Fruit fly (Drosophila melanogaster) S2 (cell line): ENCODE data around the gene CtsK1.

ENCODE experiments used
- CG8478 ChIP-seq: fragments of >200 bp; optimal IDR thresholded peaks from 2 replicates; lab custom pipeline; 2018
- CTCF ChIP-seq, 2 experiments: fragments of >200 bp; optimal IDR thresholded peaks; 2 replicates each; lab custom pipeline; 2018

DNA sequence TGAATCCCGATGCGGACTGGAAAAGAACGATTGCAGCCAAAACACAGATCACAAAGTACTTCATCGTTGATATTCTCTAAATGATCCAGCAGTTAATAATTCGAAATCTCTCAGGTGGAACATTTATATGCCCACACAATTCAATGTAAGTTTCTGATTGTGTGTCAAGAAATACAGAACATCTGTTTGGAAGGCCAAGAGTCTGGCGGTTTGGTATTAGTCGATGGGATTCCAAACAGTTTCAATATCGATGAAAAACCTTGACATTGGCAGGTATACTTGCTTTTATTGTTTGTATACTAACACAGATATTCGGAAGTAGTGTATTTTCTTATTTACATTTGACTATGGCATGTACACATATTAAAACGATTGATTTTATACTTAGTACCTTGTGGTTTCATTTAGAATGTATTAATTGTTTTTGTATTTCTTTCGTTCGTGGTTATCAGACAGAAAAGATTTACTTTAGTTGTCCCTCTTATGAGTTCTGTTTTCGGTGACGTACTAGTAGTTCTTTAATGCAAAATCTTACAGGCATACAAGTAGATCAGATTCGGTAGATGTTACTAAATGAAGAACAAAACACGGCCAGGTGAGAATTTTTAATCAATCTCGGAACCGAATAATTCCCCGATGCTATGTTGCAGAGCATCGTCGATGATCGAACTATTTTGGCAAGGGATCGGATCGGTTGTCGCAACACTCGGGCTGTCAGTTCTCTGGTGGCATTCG is 20.5 kb upstream of the CtsK1 start, which contains the start of the genes CG13738 and Hsc70-1:
- TF ChIP-seq CG8478 (lab: Kevin White, UChicago) (no peak), CTCF (optimal IDR thresholded peaks at IDR 0.05; lab: Kevin White, UChicago) (no peak)
